Fruit fly (Drosophila melanogaster): Measurements from ENCODE around the gene Ppm1.

Ppm1 gene

DNA sequence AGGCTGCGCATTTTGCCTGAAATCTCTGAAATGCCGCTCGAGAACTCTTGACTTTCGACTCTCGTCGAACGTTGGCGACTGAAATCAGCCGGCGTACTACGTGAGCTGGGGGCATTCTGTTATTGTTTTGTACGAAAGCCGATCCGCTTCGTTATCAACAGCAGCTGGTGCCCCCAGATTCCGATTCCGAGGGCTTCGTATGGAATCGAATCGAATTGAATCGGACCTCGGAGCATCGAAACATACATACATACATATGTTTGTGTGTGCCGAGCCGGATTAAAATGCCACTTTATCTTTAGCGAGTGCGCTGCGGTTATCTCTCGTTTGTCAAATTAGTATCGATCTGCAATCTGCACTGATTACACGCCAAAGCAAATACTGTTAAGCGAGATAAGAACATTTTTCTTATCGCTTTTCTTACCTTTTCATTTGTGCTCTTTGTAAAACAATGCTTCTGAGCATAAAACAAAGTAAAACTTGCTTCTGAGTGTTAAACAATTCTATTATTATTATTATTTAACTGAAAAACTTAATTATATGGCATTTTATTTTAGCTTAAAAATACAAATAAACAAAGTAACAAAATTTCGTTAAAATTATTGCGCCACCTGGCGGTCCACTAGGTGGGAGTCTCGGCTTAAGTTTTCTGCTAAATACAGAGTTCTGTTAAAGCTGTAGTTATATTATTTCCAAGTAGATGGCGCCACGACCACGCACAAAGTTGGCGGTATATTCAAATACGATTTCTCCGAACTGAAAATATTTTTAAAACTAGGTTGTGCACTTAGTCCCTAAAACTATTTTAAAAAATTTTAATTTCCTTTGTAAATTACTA is 25.6 kb downstream of the Ppm1 start, which contains the start of gene Reg-2:
Gene Reg-2 (minus strand): TSS at position 80 of the 838 bp plus-strand sequence.
- TF ChIP-seq Gug (GFP tag; IDR thresholded peaks at IDR 0.05) (no peak), CG6854 (GFP tag; optimal IDR thresholded peaks at IDR 0.05) (peak; percentile 9), Ets96B (tag; optimal IDR thresholded peaks at IDR 0.05) (no peak), Hr39 (GFP tag; optimal IDR thresholded peaks at IDR 0.05) (peak; percentile 3), ss (GFP tag; optimal IDR thresholded peaks at IDR 0.05) (peak; percentile 15 to 25), CG16779 (tag; optimal IDR thresholded peaks at IDR 0.05) (peak; percentile 29), Met (GFP tag; optimal IDR thresholded peaks at IDR 0.05) (peak; percentile 14), Eip78C (GFP tag) (peak; percentile 33), CG6808 (GFP tag; optimal IDR thresholded peaks at IDR 0.05) (no peak), esn (GFP tag; optimal IDR thresholded peaks at IDR 0.05) (peak; percentile 12), Eip75B (GFP tag; optimal IDR thresholded peaks at IDR 0.05) (peak; percentile 12), Ets21C (GFP tag; optimal IDR thresholded peaks at IDR 0.05) (no peak), spab (GFP tag; optimal IDR thresholded peaks at IDR 0.05) (no peak), CG31627 (GFP tag; optimal IDR thresholded peaks at IDR 0.05) (peak; percentile 14), CG1621 (tag; optimal IDR thresholded peaks at IDR 0.05) (peak; percentile 15), Sox14 (GFP tag; optimal IDR thresholded peaks at IDR 0.05) (peak; percentile 31), pdm3 (GFP tag; optimal IDR thresholded peaks at IDR 0.05) (peak; percentile 5), dsx (GFP tag; optimal IDR thresholded peaks at IDR 0.05; ENCODE audit: poor library complexity, severe bottlenecking) (peak; percentile 88), CG6276 (GFP tag; optimal IDR thresholded peaks at IDR 0.05) (no peak), svp (GFP tag) (peak; percentile 94), fkh (GFP tag; optimal IDR thresholded peaks at IDR 0.05) (peak; percentile 74)

DNA sequence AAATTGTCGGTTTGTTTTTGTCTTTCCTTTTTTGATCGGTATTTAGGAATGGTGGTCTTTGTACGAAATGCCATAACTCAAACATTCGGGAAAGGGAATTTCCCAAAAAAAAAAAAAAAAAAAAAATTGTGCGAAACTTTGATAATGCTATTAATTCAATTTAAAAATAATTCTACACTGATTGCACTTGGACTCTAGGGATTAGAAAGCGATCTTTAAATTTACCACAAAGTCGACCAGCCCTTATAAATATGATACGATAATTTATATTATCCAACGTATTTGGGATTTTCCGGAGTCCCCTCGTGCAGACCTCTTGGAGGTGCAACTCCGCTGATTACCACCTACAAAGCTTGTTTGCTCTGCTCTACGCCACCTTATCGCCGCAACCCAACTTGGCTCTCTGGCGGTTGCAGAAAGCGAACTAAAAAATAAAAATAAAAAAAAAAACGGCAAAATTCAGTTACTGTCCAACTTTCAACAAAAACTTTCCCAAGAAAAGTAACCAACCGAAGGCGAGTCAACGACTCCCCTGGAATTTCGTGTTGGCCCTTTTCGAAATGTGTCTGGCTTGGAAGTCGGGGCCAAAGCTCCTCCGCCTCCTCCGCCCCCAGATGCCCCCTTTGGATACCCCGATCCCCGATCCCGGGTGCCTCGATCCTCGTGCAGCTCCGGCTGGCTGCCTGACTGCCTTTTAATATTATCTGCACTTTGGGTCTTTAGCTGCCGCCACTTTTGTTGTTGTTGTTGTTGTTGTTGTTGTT is 26.6 kb downstream of the Ppm1 start:
- TF ChIP-seq CG10631 (GFP tag; optimal IDR thresholded peaks at IDR 0.05) (no peak), CG11294 (GFP tag; IDR thresholded peaks at IDR 0.05) (0 out of 2 replicates have a peak, but pooled peaks have one; percentile 9), Eip78C (GFP tag) (peak; percentile 64), Hr4 (GFP tag; optimal IDR thresholded peaks at IDR 0.05) (no peak)

DNA sequence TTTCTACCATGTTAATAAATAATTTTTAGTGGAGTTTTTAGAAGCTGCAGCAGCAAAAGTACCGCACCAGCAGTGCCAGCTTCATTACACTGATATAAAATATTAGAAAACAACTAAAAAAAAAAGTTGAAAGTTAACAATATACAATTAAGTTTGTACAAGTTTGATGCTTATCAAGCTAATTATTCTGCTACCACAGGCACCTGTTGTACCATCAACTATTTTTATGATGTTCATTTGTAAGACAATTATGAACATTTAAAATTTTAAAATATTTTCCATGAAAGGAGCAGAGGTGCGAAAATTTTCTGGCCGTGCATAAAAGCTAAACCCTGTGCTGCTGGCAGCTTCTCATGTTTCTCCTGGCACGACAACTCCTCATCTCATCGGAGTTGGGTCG is 27.2 kb downstream of the Ppm1 start:
- TF ChIP-seq Hr38 (GFP tag; optimal IDR thresholded peaks at IDR 0.05) = no peak
- TF ChIP-seq CG31627 (GFP tag; optimal IDR thresholded peaks at IDR 0.05) = peak; percentile 88
- peak; percentile 38 for TF ChIP-seq CG8319 (GFP tag; optimal IDR thresholded peaks at IDR 0.05)
- peak; percentile 36 for TF ChIP-seq Sox15 (GFP tag; optimal IDR thresholded peaks at IDR 0.05)
- TF ChIP-seq Smox (GFP tag; optimal IDR thresholded peaks at IDR 0.05) = peak; percentile 89
- peak; percentile 89 for TF ChIP-seq lz (GFP tag; optimal IDR thresholded peaks at IDR 0.05)
- peak; percentile 68 for TF ChIP-seq CG11902 (GFP tag; optimal IDR thresholded peaks at IDR 0.05)
- peak; percentile 53 for TF ChIP-seq Blimp-1 (GFP tag; optimal IDR thresholded peaks at IDR 0.05)
- peak; percentile 33 for TF ChIP-seq CG7368 (GFP tag; optimal IDR thresholded peaks at IDR 0.05)
- peak; percentile 73 for TF ChIP-seq Eip93F (GFP tag; optimal IDR thresholded peaks at IDR 0.05)
- TF ChIP-seq acj6 (GFP tag; optimal IDR thresholded peaks at IDR 0.05) = peak; percentile 77
- TF ChIP-seq Hr4 (GFP tag; optimal IDR thresholded peaks at IDR 0.05) = peak; percentile 73
- peak; percentile 82 for TF ChIP-seq CG8119 (GFP tag; IDR thresholded peaks at IDR 0.05)
- TF ChIP-seq Ets96B (tag; optimal IDR thresholded peaks at IDR 0.05) = peak; percentile 61
- TF ChIP-seq CG1621 (tag; optimal IDR thresholded peaks at IDR 0.05) = no peak
- TF ChIP-seq Eip78C (GFP tag) = peak; percentile 95
- TF ChIP-seq spab (GFP tag; optimal IDR thresholded peaks at IDR 0.05) = peak; percentile 60
- peak; percentile 87 for TF ChIP-seq Sox14 (GFP tag; optimal IDR thresholded peaks at IDR 0.05)
- no peak for TF ChIP-seq CG11294 (GFP tag; IDR thresholded peaks at IDR 0.05)
- peak; percentile 92 for TF ChIP-seq topi (GFP tag; optimal IDR thresholded peaks at IDR 0.05)
- TF ChIP-seq CG15336 (GFP tag; IDR thresholded peaks at IDR 0.05) = peak; percentile 85
- TF ChIP-seq achi (GFP tag; optimal IDR thresholded peaks at IDR 0.05) = peak; percentile 77
- TF ChIP-seq Hr39 (GFP tag; optimal IDR thresholded peaks at IDR 0.05) = peak; percentile 87
- TF ChIP-seq CG6808 (GFP tag; optimal IDR thresholded peaks at IDR 0.05) = peak; percentile 82
- peak; percentile 91 for TF ChIP-seq CG32006 (GFP tag; optimal IDR thresholded peaks at IDR 0.05)
- TF ChIP-seq Sox102F (GFP tag; optimal IDR thresholded peaks at IDR 0.05) = peak; percentile 93
- peak in 1 of 2 experiments; percentile 74 for TF ChIP-seq salr (GFP tag; optimal IDR thresholded peaks at IDR 0.05)
- TF ChIP-seq fd59A (GFP tag; optimal IDR thresholded peaks at IDR 0.05) = peak; percentile 45
- peak; percentile 59 for TF ChIP-seq dsx (GFP tag; optimal IDR thresholded peaks at IDR 0.05; ENCODE audit: poor library complexity, severe bottlenecking)
- peak; percentile 93 for TF ChIP-seq Met (GFP tag; optimal IDR thresholded peaks at IDR 0.05)
- TF ChIP-seq esn (GFP tag; optimal IDR thresholded peaks at IDR 0.05) = peak; percentile 93
- peak; percentile 8 for TF ChIP-seq Lpt (GFP tag; optimal IDR thresholded peaks at IDR 0.05)
